Fruit fly (Drosophila melanogaster) whole organism, wandering third instar larva: ENCODE measurements around the gene lectin-21Ca.
A peak's percentile ranks its signal among the peaks of the same experiment; 100 is the strongest.

Source experiments
- Abd-B ChIP-seq: fragments of >200 bp; optimal IDR thresholded peaks from 2 replicates; lab custom pipeline; 2017; ENCODE audit warnings: missing biosample characterization, missing genetic modification characterization
- CG32264 ChIP-seq: fragments of 200-800 bp; sonication (Bioruptor generic); optimal IDR thresholded peaks from 2 replicates; lab custom pipeline; 2016; ENCODE audit warnings: missing biosample characterization, missing genetic modification characterization
- CrebA ChIP-seq: fragments of 200-800 bp; sonication (Bioruptor generic); optimal IDR thresholded peaks from 2 replicates; lab custom pipeline; 2016; ENCODE audit warnings: missing biosample characterization, mild to moderate bottlenecking, missing genetic modification characterization, borderline replicate concordance
- Dfd ChIP-seq: fragments of >200 bp; optimal IDR thresholded peaks from 2 replicates; lab custom pipeline; 2017; ENCODE audit warnings: missing biosample characterization, missing genetic modification characterization
- HLH106 ChIP-seq: fragments of 200-800 bp; optimal IDR thresholded peaks from 3 replicates; lab custom pipeline; 2019; ENCODE audit warnings: missing biosample characterization, mild to moderate bottlenecking, missing genetic modification characterization, moderate library complexity
- Hnf4 ChIP-seq: fragments of 200-800 bp; sonication (Bioruptor generic); optimal IDR thresholded peaks from 2 replicates; lab custom pipeline; 2016; ENCODE audit warnings: missing biosample characterization, mild to moderate bottlenecking, missing genetic modification characterization
- Hr78 ChIP-seq: fragments of >200 bp; optimal IDR thresholded peaks from 2 replicates; lab custom pipeline; 2017; ENCODE audit warnings: missing biosample characterization, missing genetic modification characterization
- Hr83 ChIP-seq: fragments of 200-300 bp; sonication (Bioruptor generic); optimal IDR thresholded peaks from 2 replicates; lab custom pipeline; 2016; ENCODE audit warnings: missing biosample characterization, mild to moderate bottlenecking, missing genetic modification characterization, moderate library complexity; ENCODE audit not compliant: poor library complexity, severe bottlenecking
- Jra ChIP-seq: sonication (Bioruptor generic); optimal IDR thresholded peaks from 2 replicates; lab custom pipeline; 2016; ENCODE audit warnings: missing biosample characterization, missing genetic modification characterization
- OdsH ChIP-seq: fragments of 200-800 bp; sonication (Bioruptor generic); optimal IDR thresholded peaks from 2 replicates; lab custom pipeline; 2016; ENCODE audit warnings: missing biosample characterization, mild to moderate bottlenecking, missing genetic modification characterization
- Sp1 ChIP-seq: fragments of 200-800 bp; sonication (Bioruptor generic); optimal IDR thresholded peaks from 3 replicates; lab custom pipeline; 2019; ENCODE audit warnings: missing biosample characterization, mild to moderate bottlenecking, missing genetic modification characterization, moderate library complexity
- Vsx2 ChIP-seq: fragments of 200-300, 225-300 bp; sonication (Bioruptor generic); optimal IDR thresholded peaks from 2 replicates; lab custom pipeline; 2018; ENCODE audit warnings: missing biosample characterization, missing genetic modification characterization; ENCODE audit not compliant: partially characterized antibody
- br ChIP-seq: fragments of 200-800 bp; sonication (Bioruptor generic); optimal IDR thresholded peaks from 2 replicates; lab custom pipeline; 2016; ENCODE audit warnings: missing biosample characterization, missing genetic modification characterization
- brk ChIP-seq: fragments of 200-800 bp; sonication (Bioruptor generic); optimal IDR thresholded peaks from 2 replicates; lab custom pipeline; 2016; ENCODE audit warnings: missing biosample characterization, mild to moderate bottlenecking, missing genetic modification characterization
- dl ChIP-seq, 2 experiments: fragments of 175-275, 200-275 bp in 1 of 2; fragments of 200-275 bp in 1 of 2; sonication (Bioruptor generic); optimal IDR thresholded peaks; lab custom pipeline; 2018; ENCODE audit warnings: mild to moderate bottlenecking in 2 of 2, missing biosample characterization in 2 of 2, missing genetic modification characterization in 2 of 2, moderate library complexity in 2 of 2; ENCODE audit not compliant: partially characterized antibody in 2 of 2, insufficient read depth in 1 of 2
- dmrt93B ChIP-seq: fragments of 200-800 bp; sonication (Bioruptor generic); optimal IDR thresholded peaks from 2 replicates; lab custom pipeline; 2018; ENCODE audit warnings: missing biosample characterization, mild to moderate bottlenecking, missing genetic modification characterization
- dsf ChIP-seq: sonication (Bioruptor generic); optimal IDR thresholded peaks from 2 replicates; lab custom pipeline; 2016; ENCODE audit warnings: missing biosample characterization, missing genetic modification characterization, borderline replicate concordance
- ey ChIP-seq: fragments of 200-800 bp; sonication (Bioruptor generic); optimal IDR thresholded peaks from 2 replicates; lab custom pipeline; 2016; ENCODE audit warnings: missing biosample characterization, missing genetic modification characterization
- foxo ChIP-seq, 2 experiments: fragments of 200-800 bp; sonication (Bioruptor generic); optimal IDR thresholded peaks; 2 replicates in 1 of 2; 3 replicates in 1 of 2; lab custom pipeline; 2016 to 2017; ENCODE audit warnings: missing biosample characterization in 2 of 2, missing genetic modification characterization in 2 of 2
- fru ChIP-seq: fragments of 200-800 bp; sonication (Bioruptor generic); optimal IDR thresholded peaks from 3 replicates; lab custom pipeline; 2016; ENCODE audit warnings: missing biosample characterization, mild to moderate bottlenecking, missing genetic modification characterization
- h ChIP-seq: fragments of 200-800 bp; sonication (Bioruptor generic); optimal IDR thresholded peaks from 3 replicates; lab custom pipeline; 2016; ENCODE audit warnings: missing biosample characterization, mild to moderate bottlenecking, missing genetic modification characterization
- jim ChIP-seq: fragments of 175-275, 200-325 bp; sonication (Bioruptor generic); optimal IDR thresholded peaks from 2 replicates; lab custom pipeline; 2016; ENCODE audit warnings: missing biosample characterization, mild to moderate bottlenecking, missing genetic modification characterization
- lola ChIP-seq: fragments of >200 bp; optimal IDR thresholded peaks from 2 replicates; lab custom pipeline; 2017; ENCODE audit warnings: missing biosample characterization, missing genetic modification characterization
- pan ChIP-seq: fragments of >200 bp; optimal IDR thresholded peaks from 2 replicates; lab custom pipeline; 2017
- psq ChIP-seq: fragments of 200-800 bp; sonication (Bioruptor generic); optimal IDR thresholded peaks from 3 replicates; lab custom pipeline; 2017; ENCODE audit warnings: missing biosample characterization, mild to moderate bottlenecking, missing genetic modification characterization, moderate library complexity
- rgr ChIP-seq: fragments of 200-800 bp; sonication (Bioruptor generic); optimal IDR thresholded peaks from 3 replicates; lab custom pipeline; 2016; ENCODE audit warnings: missing biosample characterization, mild to moderate bottlenecking, missing genetic modification characterization
- sv ChIP-seq: fragments of 200-800 bp; sonication (Bioruptor generic); optimal IDR thresholded peaks from 3 replicates; lab custom pipeline; 2016; ENCODE audit warnings: missing biosample characterization, missing genetic modification characterization
- woc ChIP-seq: sonication (Bioruptor generic); optimal IDR thresholded peaks from 2 replicates; lab custom pipeline; 2016; ENCODE audit warnings: missing biosample characterization, mild to moderate bottlenecking, missing genetic modification characterization

The lectin-21Ca gene

dm6 chr2L:606952-607351 lies 17.5 kb upstream of the lectin-21Ca start:
- peak; percentile 10 for TF ChIP-seq woc (GFP tag; lab: Kevin White, UChicago)
- TF ChIP-seq h (GFP tag; lab: Kevin White, UChicago): peak; percentile 39
- peak in 1 of 2 experiments; percentile 9 for TF ChIP-seq foxo (GFP tag; optimal IDR thresholded peaks at IDR 0.05; lab: Kevin White, UChicago)
- TF ChIP-seq br: peak; percentile 7
- TF ChIP-seq dsf (GFP tag; lab: Kevin White, UChicago): no peak
- peak; percentile 19 for TF ChIP-seq ey (GFP tag; lab: Kevin White, UChicago)
- peak; percentile 35 for TF ChIP-seq fru (GFP tag; lab: Kevin White, UChicago)
- TF ChIP-seq rgr: peak; percentile 6
- no peak for TF ChIP-seq Dfd (GFP tag; lab: Kevin White, UChicago)
- TF ChIP-seq, all 38 proteins: peak for 7

dm6 chr2L:608143-608542 lies 16.3 kb upstream of the lectin-21Ca start:
- no peak for TF ChIP-seq OdsH
- TF ChIP-seq sv (GFP tag; lab: Kevin White, UChicago): no peak
- TF ChIP-seq HLH106: no peak
- no peak for TF ChIP-seq pan (lab: Kevin White, UChicago)
- no peak for TF ChIP-seq jim (GFP tag; lab: Kevin White, UChicago)
- no peak for TF ChIP-seq Hnf4 (GFP tag; lab: Kevin White, UChicago)
- no peak for TF ChIP-seq dsf (GFP tag; lab: Kevin White, UChicago)
- TF ChIP-seq brk (GFP tag; lab: Kevin White, UChicago): no peak
- TF ChIP-seq ey (GFP tag; lab: Kevin White, UChicago): no peak
- no peak for TF ChIP-seq Dfd (GFP tag; lab: Kevin White, UChicago)
- TF ChIP-seq fru (GFP tag; lab: Kevin White, UChicago): no peak
- TF ChIP-seq Vsx2 (GFP tag; lab: Kevin White, UChicago): no peak
- TF ChIP-seq CG32264: no peak
- no peak for TF ChIP-seq dl (GFP tag; optimal IDR thresholded peaks at IDR 0.05; lab: Kevin White, UChicago; ENCODE audit: insufficient read depth in 1 of 2, partially characterized antibody in 2 of 2)
- no peak for TF ChIP-seq lola (GFP tag; lab: Kevin White, UChicago)

DNA sequence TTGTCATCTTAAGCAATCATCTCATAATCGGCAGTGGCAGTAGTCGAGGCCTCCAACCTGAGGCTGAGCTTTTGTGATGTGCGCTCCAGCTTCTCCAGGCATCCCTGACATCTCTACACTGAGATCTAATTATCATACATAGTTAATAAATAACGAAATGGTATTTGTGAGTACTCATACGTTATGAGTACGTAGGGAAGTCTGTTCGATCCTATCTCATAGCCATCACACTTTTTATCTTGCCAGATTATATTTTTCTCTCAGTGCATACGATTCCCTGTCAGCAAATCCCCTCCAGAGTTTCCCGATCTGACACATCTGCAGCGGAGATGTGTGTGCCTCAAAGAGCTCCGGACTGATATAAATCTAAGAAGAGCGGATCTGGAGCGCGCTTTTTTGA lies 14.9 kb upstream of the lectin-21Ca start:
- TF ChIP-seq foxo (GFP tag; optimal IDR thresholded peaks at IDR 0.05; lab: Kevin White, UChicago) (peak in 1 of 2 experiments; percentile 19), Vsx2 (GFP tag; lab: Kevin White, UChicago) (no peak), Hr83 (no peak), dl (GFP tag; optimal IDR thresholded peaks at IDR 0.05; lab: Kevin White, UChicago; ENCODE audit: insufficient read depth in 1 of 2, partially characterized antibody in 2 of 2) (no peak), Hr78 (GFP tag; lab: Kevin White, UChicago) (no peak), h (GFP tag; lab: Kevin White, UChicago) (peak; percentile 12)

dm6 chr2L:612778-613177 lies 11.6 kb upstream of the lectin-21Ca start:
- TF ChIP-seq Sp1 (GFP tag; lab: Kevin White, UChicago) (peak; percentile 7), Hnf4 (GFP tag; lab: Kevin White, UChicago) (no peak), HLH106 (peak; percentile 4)

DNA sequence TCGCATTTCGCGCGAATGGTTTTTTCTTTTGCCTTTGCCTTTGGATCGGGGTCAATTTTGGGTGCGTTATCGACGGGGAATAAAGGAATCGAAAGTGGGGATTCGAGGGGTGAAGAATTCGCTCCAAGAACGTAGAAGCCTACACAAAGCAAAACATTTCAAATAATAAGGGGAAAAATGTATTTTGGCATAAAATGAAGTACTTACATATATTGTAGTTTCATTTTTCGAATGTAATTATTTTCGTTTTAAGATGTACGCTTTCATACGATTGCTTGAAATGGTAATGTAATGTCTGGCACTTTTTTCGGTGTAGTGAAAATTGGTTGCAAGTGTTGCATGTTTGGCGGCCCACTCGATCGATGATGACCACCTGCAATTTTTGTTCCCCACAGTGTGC lies 9.4 kb upstream of the lectin-21Ca start:
- TF ChIP-seq fru (GFP tag; lab: Kevin White, UChicago) (peak; percentile 31), woc (GFP tag; lab: Kevin White, UChicago) (peak; percentile 41), dmrt93B (GFP tag; lab: Kevin White, UChicago) (no peak), Hnf4 (GFP tag; lab: Kevin White, UChicago) (no peak), h (GFP tag; lab: Kevin White, UChicago) (peak; percentile 41), Jra (GFP tag; lab: Kevin White, UChicago) (no peak), Vsx2 (GFP tag; lab: Kevin White, UChicago) (no peak), CrebA (GFP tag; lab: Kevin White, UChicago) (no peak), Dfd (GFP tag; lab: Kevin White, UChicago) (no peak), foxo (GFP tag; optimal IDR thresholded peaks at IDR 0.05; lab: Kevin White, UChicago) (peak in 1 of 2 experiments; percentile 39), psq (GFP tag; lab: Kevin White, UChicago) (peak; percentile 23), Abd-B (no peak), rgr (peak; percentile 36), ey (GFP tag; lab: Kevin White, UChicago) (peak; percentile 16), CG32264 (no peak)
